Fruit fly (Drosophila melanogaster): Measurements from ENCODE around the gene CG13295.
A peak's percentile ranks its signal among the peaks of the same experiment; 100 is the strongest.

The CG13295 gene

dm6 chr3L:6097270-6097669 is 22.2 kb upstream of the CG13295 start, which contains the start of gene Ets65A (continued):
- no peak for TF ChIP-seq CTCF (GFP tag; optimal IDR thresholded peaks at IDR 0.05)
- no peak for TF ChIP-seq Oli (tag; optimal IDR thresholded peaks at IDR 0.05)
- no peak for TF ChIP-seq CG31365 (tag; optimal IDR thresholded peaks at IDR 0.05)
- TF ChIP-seq CG13894 (tag; optimal IDR thresholded peaks at IDR 0.05), result no peak
- no peak for TF ChIP-seq odd (GFP tag; optimal IDR thresholded peaks at IDR 0.05)
- TF ChIP-seq Usf (GFP tag; optimal IDR thresholded peaks at IDR 0.05), result no peak
- no peak for TF ChIP-seq sob (GFP tag; IDR thresholded peaks at IDR 0.05)
- no peak for TF ChIP-seq nau (GFP tag; optimal IDR thresholded peaks at IDR 0.05)
- TF ChIP-seq CG11398 (GFP tag; optimal IDR thresholded peaks at IDR 0.05), result no peak
- TF ChIP-seq gt (GFP tag; IDR thresholded peaks at IDR 0.05), result no peak
- no peak for TF ChIP-seq CG32532 (GFP tag; IDR thresholded peaks at IDR 0.05)
- TF ChIP-seq eve (GFP tag; optimal IDR thresholded peaks at IDR 0.05), result no peak
- no peak for TF ChIP-seq cato (GFP tag; optimal IDR thresholded peaks at IDR 0.05; ENCODE audit: borderline replicate concordance)
- TF ChIP-seq CG33213 (GFP tag; optimal IDR thresholded peaks at IDR 0.05), result no peak
- TF ChIP-seq ewg (GFP tag; optimal IDR thresholded peaks at IDR 0.05), result peak; percentile 79
- TF ChIP-seq dati (GFP tag; IDR thresholded peaks at IDR 0.05), result no peak
- 0 out of 3 replicates have a peak, but pooled peaks have one; percentile 28 for TF ChIP-seq CG11560 (tag; IDR thresholded peaks at IDR 0.05)
- TF ChIP-seq zfh2 (GFP tag; optimal IDR thresholded peaks at IDR 0.05), result no peak
- TF ChIP-seq B-H2 (GFP tag; optimal IDR thresholded peaks at IDR 0.05), result no peak
- no peak for TF ChIP-seq CG2199 (GFP tag; IDR thresholded peaks at IDR 0.05)
- TF ChIP-seq CG17385 (GFP tag; optimal IDR thresholded peaks at IDR 0.05), result no peak
- TF ChIP-seq prd (optimal IDR thresholded peaks at IDR 0.05), result no peak
- no peak for TF ChIP-seq prd (GFP tag; IDR thresholded peaks at IDR 0.05)
- TF ChIP-seq Hmr (GFP tag; optimal IDR thresholded peaks at IDR 0.05), result no peak
- TF ChIP-seq slp2 (GFP tag; optimal IDR thresholded peaks at IDR 0.05), result no peak
- TF ChIP-seq Nf-YB (GFP tag; optimal IDR thresholded peaks at IDR 0.05), result peak; percentile 75
- TF ChIP-seq inv (GFP tag; IDR thresholded peaks at IDR 0.05; ENCODE audit: partially characterized antibody), result no peak
- no peak for TF ChIP-seq CG18764 (GFP tag; optimal IDR thresholded peaks at IDR 0.05)
- TF ChIP-seq Camta (GFP tag; optimal IDR thresholded peaks at IDR 0.05), result no peak
- no peak for TF ChIP-seq Ptx1 (GFP tag; IDR thresholded peaks at IDR 0.05)
- TF ChIP-seq sug (tag; optimal IDR thresholded peaks at IDR 0.05), result no peak
- TF ChIP-seq Aef1 (GFP tag; IDR thresholded peaks at IDR 0.05), result no peak
- no peak for TF ChIP-seq CG30403 (GFP tag; optimal IDR thresholded peaks at IDR 0.05)
- no peak for TF ChIP-seq Fer3 (tag; optimal IDR thresholded peaks at IDR 0.05)
- TF ChIP-seq MBD-R2 (GFP tag; IDR thresholded peaks at IDR 0.05), result no peak
- TF ChIP-seq Dip2 (GFP tag; IDR thresholded peaks at IDR 0.05), result no peak
- no peak for TF ChIP-seq schlank (tag; optimal IDR thresholded peaks at IDR 0.05)
- TF ChIP-seq dan (GFP tag; IDR thresholded peaks at IDR 0.05), result 0 out of 2 replicates have a peak, but pooled peaks have one; percentile 16
- no peak for TF ChIP-seq Mrtf (GFP tag; IDR thresholded peaks at IDR 0.05)
- no peak for TF ChIP-seq CG5180 (GFP tag; optimal IDR thresholded peaks at IDR 0.05)
- TF ChIP-seq ind (GFP tag; optimal IDR thresholded peaks at IDR 0.05), result no peak
- 0 out of 3 replicates have a peak, but pooled peaks have one; percentile 12 for TF ChIP-seq zen2 (GFP tag; IDR thresholded peaks at IDR 0.05; ENCODE audit: partially characterized antibody)
- no peak for TF ChIP-seq bsh (GFP tag; optimal IDR thresholded peaks at IDR 0.05)
- TF ChIP-seq org-1 (GFP tag; optimal IDR thresholded peaks at IDR 0.05), result no peak
- peak; percentile 42 for TF ChIP-seq Med (GFP tag)
- TF ChIP-seq CG10209 (GFP tag; optimal IDR thresholded peaks at IDR 0.05), result no peak
- no peak for TF ChIP-seq Fer1 (GFP tag; optimal IDR thresholded peaks at IDR 0.05)
- TF ChIP-seq row (GFP tag; IDR thresholded peaks at IDR 0.05), result no peak
- no peak for TF ChIP-seq Dfd (GFP tag; optimal IDR thresholded peaks at IDR 0.05)
- TF ChIP-seq esg (GFP tag; conservative IDR thresholded peaks at IDR 0.05), result no peak
- no peak for TF ChIP-seq Dbx (GFP tag; IDR thresholded peaks at IDR 0.05)
- TF ChIP-seq CG2875 (GFP tag; optimal IDR thresholded peaks at IDR 0.05), result no peak
- no peak for TF ChIP-seq lola (GFP tag; optimal IDR thresholded peaks at IDR 0.05)
